Fruit fly (Drosophila melanogaster) whole organism, embryonic: ENCODE results near the gene dnc.

ENCODE experiments used
- CG10321 ChIP-seq: fragments of 200-800 bp; sonication (Bioruptor generic); IDR thresholded peaks from 2 replicates; pipeline ENCODE4 v1.3.6; 2022; ENCODE audit warnings: missing biosample characterization, missing genetic modification characterization
- CG10366 ChIP-seq: fragments of 200-800 bp; sonication (Bioruptor generic); IDR thresholded peaks from 2 replicates; pipeline ENCODE4 v1.3.6; 2022; ENCODE audit warnings: missing biosample characterization, missing genetic modification characterization
- CG10959 ChIP-seq: fragments of 200-800 bp; sonication (Bioruptor generic); IDR thresholded peaks from 2 replicates; pipeline ENCODE4 v1.3.6; 2022; ENCODE audit warnings: missing biosample characterization, missing genetic modification characterization
- CG11456 ChIP-seq: fragments of 200-800 bp; sonication (Bioruptor generic); IDR thresholded peaks from 3 replicates; pipeline ENCODE4 v1.3.6; 2022; ENCODE audit warnings: missing biosample characterization, missing genetic modification characterization
- CG1233 ChIP-seq: fragments of 200-800 bp; sonication (Bioruptor generic); optimal IDR thresholded peaks from 4 replicates; lab custom pipeline; 2018; ENCODE audit warnings: missing biosample characterization, mild to moderate bottlenecking, missing genetic modification characterization
- CG12659 ChIP-seq: fragments of 200-800 bp; sonication (Bioruptor generic); optimal IDR thresholded peaks from 3 replicates; lab custom pipeline; 2017; ENCODE audit warnings: mild to moderate bottlenecking, missing biosample characterization, missing genetic modification reagents, missing genetic modification characterization
- CG14710 ChIP-seq: fragments of 200-800 bp; sonication (Bioruptor generic); optimal IDR thresholded peaks from 3 replicates; lab custom pipeline; 2019; ENCODE audit warnings: missing biosample characterization, mild to moderate bottlenecking, missing genetic modification characterization, moderate library complexity
- CG14860 ChIP-seq: fragments of 200-800 bp; sonication (Bioruptor generic); IDR thresholded peaks from 3 replicates; pipeline ENCODE4 v1.3.6; 2022; ENCODE audit warnings: missing biosample characterization, missing genetic modification characterization; ENCODE audit not compliant: partially characterized antibody
- CG1602 ChIP-seq: fragments of 200-800 bp; sonication (Bioruptor generic); optimal IDR thresholded peaks from 3 replicates; lab custom pipeline; 2016; ENCODE audit warnings: missing biosample characterization, missing genetic modification characterization
- CG18011 ChIP-seq: fragments of 200-800 bp; sonication (Bioruptor generic); optimal IDR thresholded peaks from 2 replicates; lab custom pipeline; 2017; ENCODE audit warnings: missing biosample characterization, missing genetic modification characterization, mild to moderate bottlenecking, moderate library complexity, missing genotype
- CG18476 ChIP-seq: fragments of 200-800 bp; sonication (Bioruptor generic); optimal IDR thresholded peaks from 2 replicates; lab custom pipeline; 2016; ENCODE audit warnings: missing biosample characterization, mild to moderate bottlenecking, missing genetic modification characterization
- CG2129 ChIP-seq: fragments of 200-800 bp; sonication (Bioruptor generic); IDR thresholded peaks from 2 replicates; pipeline ENCODE4 v1.3.6; 2022; ENCODE audit warnings: missing biosample characterization, missing genetic modification characterization; ENCODE audit not compliant: partially characterized antibody
- CG2875 ChIP-seq: fragments of 200-800 bp; sonication (Bioruptor generic); optimal IDR thresholded peaks from 2 replicates; lab custom pipeline; 2017; ENCODE audit warnings: missing biosample characterization, mild to moderate bottlenecking, missing genetic modification characterization, missing genetic modification reagents
- CG31388 ChIP-seq: fragments of 200-800 bp; sonication (Bioruptor generic); optimal IDR thresholded peaks from 2 replicates; lab custom pipeline; 2016; ENCODE audit warnings: missing biosample characterization, missing genetic modification characterization
- CG33213 ChIP-seq: fragments of 200-800 bp; sonication (Bioruptor generic); optimal IDR thresholded peaks from 3 replicates; lab custom pipeline; 2016; ENCODE audit warnings: missing biosample characterization, missing genetic modification characterization
- CG33557 ChIP-seq: fragments of 200-800 bp; sonication (Bioruptor generic); optimal IDR thresholded peaks from 2 replicates; lab custom pipeline; 2019; ENCODE audit warnings: missing biosample characterization, mild to moderate bottlenecking, missing genetic modification characterization, moderate library complexity
- CG3726 ChIP-seq: fragments of 200-800 bp; sonication (Bioruptor generic); IDR thresholded peaks from 3 replicates; pipeline ENCODE4, ENCODE4 v1.3.6; 2022; ENCODE audit warnings: missing biosample characterization, missing genetic modification characterization
- CG3838 ChIP-seq: fragments of 200-800 bp; sonication (Bioruptor generic); optimal IDR thresholded peaks from 3 replicates; lab custom pipeline; 2016; ENCODE audit warnings: missing biosample characterization, missing genetic modification characterization
- CG4360 ChIP-seq: fragments of 200-800 bp; sonication (Bioruptor generic); IDR thresholded peaks from 2 replicates; pipeline ENCODE4 v1.3.6; 2022; ENCODE audit warnings: missing biosample characterization, missing genetic modification characterization
- CG43689 ChIP-seq: fragments of 200-800 bp; sonication (Bioruptor generic); IDR thresholded peaks from 2 replicates; pipeline ENCODE4 v1.3.6; 2022; ENCODE audit warnings: missing biosample characterization, missing genetic modification characterization
- CG6254 ChIP-seq: fragments of 200-800 bp; sonication (Bioruptor generic); optimal IDR thresholded peaks from 3 replicates; lab custom pipeline; 2017; ENCODE audit warnings: mild to moderate bottlenecking, missing biosample characterization, missing genetic modification reagents, missing genetic modification characterization
- CG6683 ChIP-seq: fragments of 200-800 bp; sonication (Bioruptor generic); optimal IDR thresholded peaks from 2 replicates; lab custom pipeline; 2017; ENCODE audit warnings: missing biosample characterization, mild to moderate bottlenecking, missing genetic modification characterization, missing genetic modification reagents
- CG7786 ChIP-seq: fragments of 200-800 bp; sonication (Bioruptor generic); optimal IDR thresholded peaks from 2 replicates; lab custom pipeline; 2016; ENCODE audit warnings: missing biosample characterization, missing genetic modification characterization
- CG9932 ChIP-seq: fragments of 200-800 bp; sonication (Bioruptor generic); IDR thresholded peaks from 2 replicates; pipeline ENCODE4 v1.3.6; 2022; ENCODE audit warnings: missing biosample characterization, missing genetic modification characterization
- CHES-1-like ChIP-seq: fragments of 200-800 bp; sonication (Bioruptor generic); optimal IDR thresholded peaks from 2 replicates; lab custom pipeline; 2016; ENCODE audit warnings: missing biosample characterization, missing genetic modification characterization
- Chrac-16 ChIP-seq: fragments of 200-800 bp; sonication (Bioruptor generic); optimal IDR thresholded peaks from 3 replicates; lab custom pipeline; 2016; ENCODE audit warnings: missing biosample characterization, missing genetic modification characterization
- CkIIα-i1 ChIP-seq: fragments of 200-800 bp; sonication (Bioruptor generic); IDR thresholded peaks from 2 replicates; pipeline ENCODE4 v1.3.6; 2022; ENCODE audit warnings: missing biosample characterization, missing genetic modification characterization
- Dad ChIP-seq: fragments of 200-800 bp; sonication (Bioruptor generic); optimal IDR thresholded peaks from 3 replicates; lab custom pipeline; 2016; ENCODE audit warnings: missing biosample characterization, missing genetic modification characterization
- Dip2 ChIP-seq: fragments of 200-800 bp; sonication (Bioruptor generic); IDR thresholded peaks from 2 replicates; pipeline ENCODE4 v1.3.6; 2022; ENCODE audit warnings: missing biosample characterization, missing genetic modification characterization
- Dref ChIP-seq: fragments of 200-800 bp; sonication (Bioruptor generic); IDR thresholded peaks from 2 replicates; pipeline ENCODE4 v1.3.6; 2022; ENCODE audit warnings: missing biosample characterization, missing genetic modification characterization
- HLH54F ChIP-seq: fragments of 200-800 bp; sonication (Bioruptor generic); optimal IDR thresholded peaks from 3 replicates; lab custom pipeline; 2016; ENCODE audit warnings: missing biosample characterization, missing genetic modification characterization
- HmgD ChIP-seq: fragments of 200-800 bp; sonication (Bioruptor generic); optimal IDR thresholded peaks from 3 replicates; lab custom pipeline; 2016; ENCODE audit warnings: missing biosample characterization, missing genetic modification characterization
- Jarid2 ChIP-seq: fragments of 200-800 bp; sonication (Bioruptor generic); optimal IDR thresholded peaks from 3 replicates; lab custom pipeline; 2017; ENCODE audit warnings: mild to moderate bottlenecking, missing biosample characterization, missing genetic modification reagents, missing genetic modification characterization
- MESR4 ChIP-seq: fragments of 200-800 bp; sonication (Bioruptor generic); optimal IDR thresholded peaks from 2 replicates; lab custom pipeline; 2018; ENCODE audit warnings: missing biosample characterization, mild to moderate bottlenecking, missing genetic modification characterization, moderate library complexity
- Scr ChIP-seq: fragments of 200-800 bp; sonication (Bioruptor generic); IDR thresholded peaks from 2 replicates; pipeline ENCODE4 v1.3.6; 2022; ENCODE audit warnings: missing biosample characterization, missing genetic modification characterization; ENCODE audit not compliant: partially characterized antibody
- YL-1 ChIP-seq: fragments of 200-800 bp; sonication (Bioruptor generic); optimal IDR thresholded peaks from 3 replicates; lab custom pipeline; 2017; ENCODE audit warnings: missing biosample characterization, mild to moderate bottlenecking, missing genetic modification characterization
- bowl ChIP-seq: fragments of 200-800 bp; sonication (Bioruptor generic); IDR thresholded peaks from 2 replicates; pipeline ENCODE4 v1.3.6; 2022; ENCODE audit warnings: missing biosample characterization, missing genetic modification characterization
- chn ChIP-seq: fragments of 200-800 bp; sonication (Bioruptor generic); optimal IDR thresholded peaks from 2 replicates; lab custom pipeline; 2016; ENCODE audit warnings: missing biosample characterization, missing genetic modification characterization
- emc ChIP-seq: fragments of 200-800 bp; sonication (Bioruptor generic); optimal IDR thresholded peaks from 2 replicates; lab custom pipeline; 2016; ENCODE audit warnings: missing biosample characterization, missing genetic modification characterization
- luna ChIP-seq: fragments of 200-800 bp; sonication (Bioruptor generic); optimal IDR thresholded peaks from 2 replicates; lab custom pipeline; 2016; ENCODE audit warnings: missing biosample characterization, missing genetic modification characterization
- nmo ChIP-seq: fragments of 200-800 bp; sonication (Bioruptor generic); optimal IDR thresholded peaks from 2 replicates; lab custom pipeline; 2018; ENCODE audit warnings: missing biosample characterization, mild to moderate bottlenecking, missing genetic modification characterization, moderate library complexity
- pan ChIP-seq, 4 experiments: fragments of >200 bp in 3 of 4; fragments of 200-800 bp in 1 of 4; sonication (Bioruptor generic) in 1 of 4; optimal IDR thresholded peaks in 3 of 4; IDR thresholded peaks in 1 of 4; 2 replicates each; pipeline versions ENCODE4 v1.3.6 to Lab custom; 2017 to 2022; ENCODE audit warnings: missing biosample characterization in 2 of 4, missing genetic modification characterization in 2 of 4, mixed read lengths in 1 of 4
- pb ChIP-seq: fragments of 200-800 bp; sonication (Bioruptor generic); optimal IDR thresholded peaks from 3 replicates; lab custom pipeline; 2016; ENCODE audit warnings: missing biosample characterization, missing genetic modification characterization
- salm ChIP-seq: fragments of 200-800 bp; sonication (Bioruptor generic); optimal IDR thresholded peaks from 2 replicates; lab custom pipeline; 2018; ENCODE audit warnings: missing biosample characterization, mild to moderate bottlenecking, missing genetic modification characterization
- sr ChIP-seq: fragments of 200-800 bp; sonication (Bioruptor generic); IDR thresholded peaks from 3 replicates; pipeline ENCODE4 v1.3.6; 2022; ENCODE audit warnings: missing biosample characterization, missing genetic modification characterization
- stc ChIP-seq: fragments of 200-800 bp; sonication (Bioruptor generic); IDR thresholded peaks from 2 replicates; pipeline ENCODE4 v1.3.6; 2022; ENCODE audit warnings: missing biosample characterization, missing genetic modification characterization
- tap ChIP-seq: fragments of 200-800 bp; optimal IDR thresholded peaks from 3 replicates; lab custom pipeline; 2019; ENCODE audit warnings: missing biosample characterization, mild to moderate bottlenecking, missing genetic modification characterization, moderate library complexity
- toy ChIP-seq: fragments of 200-800 bp; sonication (Bioruptor generic); IDR thresholded peaks from 2 replicates; pipeline ENCODE4 v1.3.6; 2022; ENCODE audit warnings: missing biosample characterization, missing genetic modification characterization

The dnc gene

dm6 chrX:3205887-3206794, 29.9 kb downstream of the dnc start (continued):
- TF ChIP-seq CG14860 (GFP tag; lab: Robert Waterston, UW) (no peak), HLH54F (GFP tag; lab: Kevin White, UChicago) (peak; percentile 49), CG10321 (no peak; the same call in 1 of the 2 replicates), CG4360 (GFP tag; lab: Robert Waterston, UW) (no peak), CG33557 (GFP tag; lab: Kevin White, UChicago) (no peak), CG10959 (GFP tag; lab: Robert Waterston, UW) (peak; percentile 21; the same call in 1 of the 2 replicates), CG2129 (GFP tag; lab: Robert Waterston, UW) (no peak), CG7786 (GFP tag; lab: Kevin White, UChicago) (peak; percentile 68), CG10366 (peak; percentile 66), CG3726 (GFP tag; lab: Robert Waterston, UW) (no peak), CG33213 (GFP tag; lab: Kevin White, UChicago) (peak; percentile 28), Chrac-16 (GFP tag; lab: Kevin White, UChicago) (peak; percentile 43), Dip2 (GFP tag; lab: Robert Waterston, UW) (no peak), pb (GFP tag; lab: Kevin White, UChicago) (peak; percentile 37), CG3838 (no peak), CG11456 (peak; percentile 68; the same call in 2 of the 3 replicates), CkIIα-i1 (GFP tag; lab: Robert Waterston, UW) (peak; percentile 28; the same call in 1 of the 2 replicates), CG18011 (GFP tag; lab: Kevin White, UChicago) (peak; percentile 32), CG31388 (no peak), tap (tag; lab: Kevin White, UChicago) (peak; percentile 19), Scr (GFP tag; lab: Robert Waterston, UW) (no peak), Dad (GFP tag; lab: Kevin White, UChicago) (peak; percentile 13), CG6683 (GFP tag; lab: Kevin White, UChicago) (peak; percentile 57), CG2875 (GFP tag; lab: Kevin White, UChicago) (peak; percentile 39), CG43689 (GFP tag; lab: Robert Waterston, UW) (peak; percentile 53), stc (GFP tag; lab: Robert Waterston, UW) (peak; percentile 72), CHES-1-like (GFP tag; lab: Kevin White, UChicago) (peak; percentile 12), nmo (GFP tag; lab: Kevin White, UChicago) (peak; percentile 47), CG12659 (peak; percentile 45), salm (no peak), HmgD (GFP tag; lab: Kevin White, UChicago) (peak; percentile 19), bowl (GFP tag; lab: Robert Waterston, UW) (peak; percentile 41; the same call in 1 of the 2 replicates), emc (peak; percentile 47), luna (GFP tag; lab: Kevin White, UChicago) (no peak), CG18476 (peak; percentile 44), CG6254 (GFP tag; lab: Kevin White, UChicago) (peak; percentile 32), CG9932 (GFP tag; lab: Robert Waterston, UW) (peak; percentile 68), Jarid2 (no peak), CG14710 (no peak), MESR4 (GFP tag; lab: Kevin White, UChicago) (no peak), chn (GFP tag; lab: Kevin White, UChicago) (peak; percentile 47), CG1602 (GFP tag; lab: Kevin White, UChicago) (peak; percentile 17), pan (optimal IDR thresholded peaks at IDR 0.05; lab: Kevin White, UChicago) (no peak), pan (GFP tag; optimal IDR thresholded peaks at IDR 0.05 in 1 of 2, IDR thresholded peaks at IDR 0.05 in 1 of 2) (peak in 1 of 2 experiments; percentile 83), YL-1 (GFP tag; lab: Kevin White, UChicago) (no peak), Dref (GFP tag; lab: Robert Waterston, UW) (no peak), CG1233 (GFP tag; lab: Kevin White, UChicago) (peak; percentile 49), sr (no peak), toy (GFP tag; lab: Robert Waterston, UW) (0 out of 2 replicates have a peak, but pooled peaks have one; percentile 46)
